Fruit fly (Drosophila melanogaster) whole organism, embryonic: ENCODE measurements around the gene CG32487.

Experiments
- Bteb2 ChIP-seq: fragments of 200-800 bp; sonication (Bioruptor generic); optimal IDR thresholded peaks from 2 replicates; lab custom pipeline; 2016; ENCODE audit warnings: missing biosample characterization, missing genetic modification characterization
- CG10209 ChIP-seq: fragments of 200-800 bp; sonication (Bioruptor generic); optimal IDR thresholded peaks from 3 replicates; lab custom pipeline; 2017; ENCODE audit warnings: missing biosample characterization, mild to moderate bottlenecking, missing genetic modification characterization, missing genetic modification reagents
- CG11504 ChIP-seq: fragments of 200-800 bp; sonication (Bioruptor generic); optimal IDR thresholded peaks from 3 replicates; lab custom pipeline; 2019; ENCODE audit warnings: missing biosample characterization, mild to moderate bottlenecking, missing genetic modification characterization, moderate library complexity
- CG12744 ChIP-seq: fragments of 200-800 bp; sonication (Bioruptor generic); optimal IDR thresholded peaks from 2 replicates; lab custom pipeline; 2016; ENCODE audit warnings: missing biosample characterization, missing genetic modification characterization
- CG12769 ChIP-seq: fragments of 200-800 bp; sonication (Bioruptor generic); optimal IDR thresholded peaks from 2 replicates; lab custom pipeline; 2019; ENCODE audit warnings: missing biosample characterization, mild to moderate bottlenecking, missing genetic modification characterization, moderate library complexity
- CG13894 ChIP-seq: fragments of 200-800 bp; sonication (Bioruptor generic); optimal IDR thresholded peaks from 3 replicates; lab custom pipeline; 2018; ENCODE audit warnings: missing biosample characterization, mild to moderate bottlenecking, missing genetic modification characterization, moderate library complexity
- CG1603 ChIP-seq: fragments of 200-800 bp; sonication (Bioruptor generic); optimal IDR thresholded peaks from 2 replicates; lab custom pipeline; 2019; ENCODE audit warnings: missing biosample characterization, mild to moderate bottlenecking, missing genetic modification characterization, moderate library complexity
- CG18262 ChIP-seq: fragments of 200-800 bp; optimal IDR thresholded peaks from 3 replicates; lab custom pipeline; 2019; ENCODE audit warnings: missing biosample characterization, mild to moderate bottlenecking, missing genetic modification characterization, moderate library complexity
- CG18764 ChIP-seq: fragments of 200-800 bp; sonication (Bioruptor generic); optimal IDR thresholded peaks from 3 replicates; lab custom pipeline; 2016; ENCODE audit warnings: missing biosample characterization, missing genetic modification characterization
- CG2120 ChIP-seq: fragments of 200-800 bp; sonication (Bioruptor generic); optimal IDR thresholded peaks from 3 replicates; lab custom pipeline; 2016; ENCODE audit warnings: missing biosample characterization, missing genetic modification characterization
- CG2202 ChIP-seq: fragments of 200-800 bp; sonication (Bioruptor generic); optimal IDR thresholded peaks from 2 replicates; lab custom pipeline; 2018; ENCODE audit warnings: missing biosample characterization, mild to moderate bottlenecking, missing genetic modification characterization
- CG2678 ChIP-seq: fragments of 200-800 bp; sonication (Bioruptor generic); optimal IDR thresholded peaks from 3 replicates; lab custom pipeline; 2019; ENCODE audit warnings: missing biosample characterization, mild to moderate bottlenecking, missing genetic modification characterization, moderate library complexity
- CG6254 ChIP-seq: fragments of 200-800 bp; sonication (Bioruptor generic); optimal IDR thresholded peaks from 3 replicates; lab custom pipeline; 2017; ENCODE audit warnings: mild to moderate bottlenecking, missing biosample characterization, missing genetic modification reagents, missing genetic modification characterization
- CG9437 ChIP-seq: fragments of 200-800 bp; sonication (Bioruptor generic); optimal IDR thresholded peaks from 2 replicates; lab custom pipeline; 2018; ENCODE audit warnings: missing biosample characterization, mild to moderate bottlenecking, missing genetic modification characterization
- Camta ChIP-seq: fragments of 200-800 bp; sonication (Bioruptor generic); optimal IDR thresholded peaks from 2 replicates; lab custom pipeline; 2016; ENCODE audit warnings: missing biosample characterization, missing genetic modification characterization
- Gsc ChIP-seq: fragments of 200-800 bp; sonication (Bioruptor generic); IDR thresholded peaks from 2 replicates; pipeline ENCODE4 v1.3.6; 2022; ENCODE audit warnings: missing biosample characterization, missing genetic modification characterization
- HmgZ ChIP-seq: fragments of 200-800 bp; sonication (Bioruptor generic); optimal IDR thresholded peaks from 2 replicates; lab custom pipeline; 2018; ENCODE audit warnings: missing biosample characterization, mild to moderate bottlenecking, missing genetic modification characterization
- Hr39 ChIP-seq: fragments of >200 bp; optimal IDR thresholded peaks from 2 replicates; lab custom pipeline; 2017
- Med ChIP-seq: fragments of 200-800 bp; sonication (Bioruptor generic); peaks from one replicate; lab custom pipeline; 2016; ENCODE audit warnings: missing biosample characterization, missing genetic modification characterization, mild to moderate bottlenecking, inconsistent platforms, moderate library complexity
- NFAT ChIP-seq: fragments of 200-800 bp; sonication (Bioruptor generic); IDR thresholded peaks from 2 replicates; pipeline ENCODE4 v1.3.6; 2022; ENCODE audit warnings: missing biosample characterization, missing genetic modification characterization
- Neu2 ChIP-seq: fragments of 200-800 bp; sonication (Bioruptor generic); optimal IDR thresholded peaks from 3 replicates; lab custom pipeline; 2016; ENCODE audit warnings: missing biosample characterization, missing genetic modification characterization, borderline replicate concordance
- Oli ChIP-seq: fragments of 200-800 bp; sonication (Bioruptor generic); optimal IDR thresholded peaks from 2 replicates; lab custom pipeline; 2018; ENCODE audit warnings: missing biosample characterization, mild to moderate bottlenecking, missing genetic modification characterization, moderate library complexity
- Six4 ChIP-seq: fragments of 200-800 bp; sonication (Bioruptor generic); optimal IDR thresholded peaks from 2 replicates; lab custom pipeline; 2016; ENCODE audit warnings: missing biosample characterization, missing genetic modification characterization
- Taf1 ChIP-seq: fragments of 200-800 bp; sonication (Bioruptor generic); IDR thresholded peaks from 2 replicates; pipeline ENCODE4 v1.3.6; 2022; ENCODE audit warnings: missing biosample characterization, missing genetic modification characterization
- btn ChIP-seq: fragments of 200-800 bp; sonication (Bioruptor generic); optimal IDR thresholded peaks from 2 replicates; lab custom pipeline; 2016; ENCODE audit warnings: missing biosample characterization, missing genetic modification characterization
- croc ChIP-seq: fragments of 200-800 bp; sonication (Bioruptor generic); conservative IDR thresholded peaks from 3 replicates; pipeline ENCODE4 v1.3.6; 2022; ENCODE audit warnings: missing biosample characterization, missing genetic modification characterization
- cwo ChIP-seq: fragments of 200-800 bp; sonication (Bioruptor generic); optimal IDR thresholded peaks from 3 replicates; lab custom pipeline; 2017; ENCODE audit warnings: missing biosample characterization, missing genetic modification characterization, mild to moderate bottlenecking, moderate library complexity, missing genetic modification reagents
- dan ChIP-seq: fragments of 200-800 bp; sonication (Bioruptor generic); IDR thresholded peaks from 2 replicates; pipeline ENCODE4 v1.3.6; 2022; ENCODE audit warnings: missing biosample characterization, missing genetic modification characterization
- dmrt99B ChIP-seq: fragments of 200-800 bp; sonication (Bioruptor generic); optimal IDR thresholded peaks from 2 replicates; lab custom pipeline; 2018; ENCODE audit warnings: missing biosample characterization, mild to moderate bottlenecking, missing genetic modification characterization, moderate library complexity
- ewg ChIP-seq: fragments of 200-800 bp; sonication (Bioruptor generic); optimal IDR thresholded peaks from 3 replicates; lab custom pipeline; 2017; ENCODE audit warnings: mild to moderate bottlenecking, missing biosample characterization, missing genetic modification reagents, missing genetic modification characterization
- gce ChIP-seq: fragments of 200-800 bp; sonication (Bioruptor generic); IDR thresholded peaks from 3 replicates; pipeline ENCODE4 v1.3.6; 2022; ENCODE audit warnings: missing biosample characterization, missing genetic modification characterization
- grau ChIP-seq: fragments of 200-800 bp; optimal IDR thresholded peaks from 3 replicates; lab custom pipeline; 2019; ENCODE audit warnings: missing biosample characterization, mild to moderate bottlenecking, missing genetic modification characterization, moderate library complexity
- hb ChIP-seq: fragments of 200-800 bp; sonication (Bioruptor generic); IDR thresholded peaks from 3 replicates; pipeline ENCODE4 v1.3.6; 2022; ENCODE audit warnings: missing biosample characterization, missing genetic modification characterization; ENCODE audit not compliant: partially characterized antibody
- ken ChIP-seq: fragments of 200-800 bp; sonication (Bioruptor generic); IDR thresholded peaks from 3 replicates; pipeline ENCODE4 v1.3.6; 2022; ENCODE audit warnings: missing biosample characterization, missing genetic modification characterization
- lbe ChIP-seq: fragments of 200-800 bp; sonication (Bioruptor generic); optimal IDR thresholded peaks from 2 replicates; lab custom pipeline; 2016; ENCODE audit warnings: missing biosample characterization, mild to moderate bottlenecking, missing genetic modification characterization
- peb ChIP-seq: fragments of 200-800 bp; sonication (Bioruptor generic); IDR thresholded peaks from 2 replicates; pipeline ENCODE4 v1.3.6; 2022; ENCODE audit warnings: missing biosample characterization, missing genetic modification characterization
- rib ChIP-seq: fragments of 200-800 bp; sonication (Bioruptor generic); IDR thresholded peaks from 2 replicates; pipeline ENCODE4 v1.3.6; 2022; ENCODE audit warnings: missing biosample characterization, missing genetic modification characterization
- sc ChIP-seq, 3 experiments: fragments of >200 bp in 2 of 3; fragments of 200-800 bp in 1 of 3; sonication (Bioruptor generic) in 1 of 3; optimal IDR thresholded peaks; 2 replicates in 2 of 3; 3 replicates in 1 of 3; lab custom pipeline; 2017; ENCODE audit warnings: mild to moderate bottlenecking in 1 of 3, missing biosample characterization in 1 of 3, missing genetic modification characterization in 1 of 3, missing genetic modification reagents in 1 of 3
- schlank ChIP-seq: fragments of 200-800 bp; sonication (Bioruptor generic); optimal IDR thresholded peaks from 2 replicates; lab custom pipeline; 2018; ENCODE audit warnings: missing biosample characterization, mild to moderate bottlenecking, missing genetic modification characterization
- shn ChIP-seq: fragments of 200-800 bp; sonication (Bioruptor generic); optimal IDR thresholded peaks from 3 replicates; lab custom pipeline; 2016; ENCODE audit warnings: missing biosample characterization, missing genetic modification characterization
- so ChIP-seq: fragments of 200-800 bp; sonication (Bioruptor generic); IDR thresholded peaks from 3 replicates; pipeline ENCODE4 v1.3.6; 2022; ENCODE audit warnings: missing biosample characterization, missing genetic modification characterization
- sr ChIP-seq: fragments of 200-800 bp; sonication (Bioruptor generic); IDR thresholded peaks from 3 replicates; pipeline ENCODE4 v1.3.6; 2022; ENCODE audit warnings: missing biosample characterization, missing genetic modification characterization
- stc ChIP-seq: fragments of 200-800 bp; sonication (Bioruptor generic); IDR thresholded peaks from 2 replicates; pipeline ENCODE4 v1.3.6; 2022; ENCODE audit warnings: missing biosample characterization, missing genetic modification characterization
- sug ChIP-seq: fragments of 200-800 bp; optimal IDR thresholded peaks from 2 replicates; lab custom pipeline; 2019; ENCODE audit warnings: missing biosample characterization, mild to moderate bottlenecking, missing genetic modification characterization, moderate library complexity
- twi ChIP-seq: fragments of 200-800 bp; optimal IDR thresholded peaks from 2 replicates; lab custom pipeline; 2019; ENCODE audit warnings: missing biosample characterization, mild to moderate bottlenecking, missing genetic modification characterization, moderate library complexity
- vfl ChIP-seq: fragments of 200-800 bp; sonication (Bioruptor generic); optimal IDR thresholded peaks from 2 replicates; lab custom pipeline; 2016; ENCODE audit warnings: missing biosample characterization, missing genetic modification characterization
- wdn ChIP-seq: fragments of 200-800 bp; sonication (Bioruptor generic); IDR thresholded peaks from 2 replicates; pipeline ENCODE4 v1.3.6; 2022; ENCODE audit warnings: missing biosample characterization, missing genetic modification characterization
- zen ChIP-seq: fragments of 200-800 bp; sonication (Bioruptor generic); optimal IDR thresholded peaks from 3 replicates; lab custom pipeline; 2018; ENCODE audit warnings: missing biosample characterization, mild to moderate bottlenecking, missing genetic modification characterization, moderate library complexity

Gene CG32487

DNA sequence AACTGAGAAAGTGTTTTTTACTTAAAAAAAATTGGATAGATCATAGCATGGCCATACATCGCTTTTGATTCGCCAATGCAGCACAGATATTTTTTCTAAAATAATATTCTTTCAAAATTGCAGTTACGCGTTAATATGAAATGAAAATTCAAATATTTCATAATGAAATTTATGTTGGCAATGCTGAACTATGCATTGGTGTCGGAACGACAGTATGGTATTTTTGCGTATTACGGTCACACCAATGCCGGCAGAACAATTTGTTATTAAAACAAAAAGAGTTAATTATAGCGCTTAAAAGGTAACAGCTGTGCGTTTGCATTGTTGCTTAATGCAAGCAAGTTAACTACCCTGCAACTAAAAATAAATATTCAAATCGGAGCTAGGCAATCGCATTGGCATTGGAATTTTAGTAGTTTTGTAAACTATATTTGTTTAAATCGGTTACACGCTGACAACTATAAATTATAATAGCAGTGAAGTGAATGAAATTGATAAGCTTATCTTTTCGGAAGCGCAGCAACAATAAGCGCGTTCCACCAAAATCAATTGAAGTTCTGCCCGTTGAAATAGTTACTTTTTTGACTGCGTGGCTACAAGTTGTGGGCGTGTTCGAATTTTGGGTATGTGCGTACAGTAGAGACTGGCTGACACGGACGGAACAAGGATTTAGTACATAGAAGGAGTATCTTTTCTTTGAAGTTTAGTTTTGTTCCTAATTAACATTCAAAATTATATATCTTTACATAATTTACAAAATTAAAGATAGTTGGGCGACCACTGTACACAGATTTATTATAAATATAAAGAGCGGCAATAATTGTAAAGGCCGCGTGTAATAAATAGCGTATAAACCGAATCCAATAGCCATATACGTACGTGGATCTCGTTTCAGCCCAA is 25.3 kb upstream of the CG32487 start, which contains the start of gene Prx4 (continued):
- TF ChIP-seq CG11504, result peak; percentile 76
- peak; percentile 81 for TF ChIP-seq Med (GFP tag; lab: Kevin White, UChicago)
- TF ChIP-seq Gsc (GFP tag; lab: Robert Waterston, UW), result no peak; the same call in 1 of the 2 replicates
- peak; percentile 80 for TF ChIP-seq CG2120
- peak; percentile 71 for TF ChIP-seq CG10209 (GFP tag; lab: Kevin White, UChicago)
- TF ChIP-seq sr (GFP tag; lab: Robert Waterston, UW), result peak; percentile 61; the same call in 1 of the 3 replicates
- TF ChIP-seq stc (GFP tag; lab: Robert Waterston, UW), result peak; percentile 80
- TF ChIP-seq peb (GFP tag; lab: Robert Waterston, UW), result peak; percentile 41; the same call in 1 of the 2 replicates
- TF ChIP-seq Oli (tag; lab: Kevin White, UChicago), result peak; percentile 74
- TF ChIP-seq croc (GFP tag; lab: Robert Waterston, UW), result peak; percentile 45; the same call in 2 of the 3 replicates
- TF ChIP-seq CG6254 (GFP tag; lab: Kevin White, UChicago), result peak; percentile 41
- peak; percentile 87; the same call in 2 of the 3 replicates for TF ChIP-seq ken (GFP tag; lab: Robert Waterston, UW)
- peak; percentile 53 for TF ChIP-seq CG2202 (tag; lab: Kevin White, UChicago)
- TF ChIP-seq sug, result peak; percentile 3
- TF ChIP-seq Six4 (GFP tag; lab: Kevin White, UChicago), result peak; percentile 66
- no peak for TF ChIP-seq CG18764 (GFP tag; lab: Kevin White, UChicago)
- peak; percentile 66; the same call in 2 of the 3 replicates for TF ChIP-seq gce (GFP tag; lab: Robert Waterston, UW)
- TF ChIP-seq Neu2 (GFP tag; lab: Kevin White, UChicago), result no peak
- TF ChIP-seq HmgZ, result peak; percentile 16
- 0 out of 2 replicates have a peak, but pooled peaks have one; percentile 30 for TF ChIP-seq wdn
- TF ChIP-seq Taf1 (GFP tag; lab: Robert Waterston, UW), result peak; percentile 62
- TF ChIP-seq CG12744 (GFP tag; lab: Kevin White, UChicago), result no peak
- no peak for TF ChIP-seq CG13894
- no peak for TF ChIP-seq Camta
- peak; percentile 36 for TF ChIP-seq vfl
- peak; percentile 76 for TF ChIP-seq so (GFP tag; lab: Robert Waterston, UW)
- peak; percentile 96 for TF ChIP-seq grau (tag; lab: Kevin White, UChicago)
- TF ChIP-seq CG1603, result peak; percentile 60
- TF ChIP-seq CG12769 (tag; lab: Kevin White, UChicago), result peak; percentile 64
- TF ChIP-seq btn (GFP tag; lab: Kevin White, UChicago), result no peak
- no peak for TF ChIP-seq hb (GFP tag; lab: Robert Waterston, UW)
- peak; percentile 69 for TF ChIP-seq NFAT (GFP tag; lab: Robert Waterston, UW)
- no peak for TF ChIP-seq shn (GFP tag; lab: Kevin White, UChicago)
- peak; percentile 31 for TF ChIP-seq CG9437 (GFP tag; lab: Kevin White, UChicago)
- TF ChIP-seq sc (optimal IDR thresholded peaks at IDR 0.05; lab: Kevin White, UChicago), result no peak
- TF ChIP-seq sc (GFP tag; optimal IDR thresholded peaks at IDR 0.05; lab: Kevin White, UChicago), result peak; percentile 17
- peak; percentile 20 for TF ChIP-seq Bteb2 (GFP tag; lab: Kevin White, UChicago)
- TF ChIP-seq cwo (GFP tag; lab: Kevin White, UChicago), result peak; percentile 66
- peak; percentile 18 for TF ChIP-seq twi (tag; lab: Kevin White, UChicago)
- peak; percentile 71 for TF ChIP-seq CG18262 (tag; lab: Kevin White, UChicago)
- TF ChIP-seq ewg, result peak; percentile 35
- TF ChIP-seq schlank (tag; lab: Kevin White, UChicago), result peak; percentile 33
- TF ChIP-seq lbe (GFP tag; lab: Kevin White, UChicago), result no peak
- no peak for TF ChIP-seq dan (GFP tag; lab: Robert Waterston, UW)
- TF ChIP-seq rib (GFP tag; lab: Robert Waterston, UW), result no peak
- peak; percentile 87 for TF ChIP-seq dmrt99B (tag; lab: Kevin White, UChicago)
- no peak for TF ChIP-seq Hr39
- TF ChIP-seq zen, result peak; percentile 20
- peak; percentile 82 for TF ChIP-seq CG2678 (tag; lab: Kevin White, UChicago)
